Fruit fly (Drosophila melanogaster): Measurements from ENCODE around the gene Nrx-1.

The Nrx-1 gene

DNA sequence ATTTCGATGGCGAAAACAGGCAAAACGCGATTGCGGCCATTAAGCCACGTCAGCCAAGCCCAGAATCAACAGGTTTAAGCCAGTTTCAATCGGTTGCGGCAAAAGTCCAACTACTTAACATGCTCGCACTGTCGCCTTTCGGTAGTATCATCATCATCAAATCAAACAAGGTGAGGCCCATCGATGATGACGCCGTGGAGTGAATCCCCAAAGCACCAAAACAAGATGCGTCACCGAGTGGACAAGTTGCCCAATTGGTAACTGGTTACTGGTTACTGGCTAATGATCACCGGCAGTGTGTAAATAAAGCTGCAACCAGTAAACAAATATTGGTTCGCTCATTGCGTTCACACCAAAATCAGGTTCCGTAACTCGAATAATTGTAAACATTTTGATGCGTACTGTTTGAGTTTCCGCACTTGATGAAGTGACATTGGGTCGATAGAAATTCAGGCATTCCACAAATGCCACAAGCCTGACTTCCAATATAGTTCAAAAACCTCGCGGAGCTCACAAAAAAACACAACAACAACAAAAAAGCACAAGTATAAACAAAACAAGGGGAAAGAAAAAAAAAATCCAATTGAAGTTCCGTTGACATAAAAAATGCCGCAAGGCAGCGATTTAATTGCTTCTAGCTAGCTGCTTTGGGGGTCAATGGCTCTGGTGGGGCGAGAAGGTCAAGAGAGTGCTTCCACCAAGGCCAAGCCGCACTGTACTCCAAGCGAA, 56.2 kb downstream of the Nrx-1 start (continued):
- no peak for TF ChIP-seq bowl (GFP tag; IDR thresholded peaks at IDR 0.05)
- TF ChIP-seq Hand (GFP tag; optimal IDR thresholded peaks at IDR 0.05): no peak
- peak; percentile 38 for TF ChIP-seq CG2712 (tag; optimal IDR thresholded peaks at IDR 0.05)
- peak; percentile 70 for TF ChIP-seq eyg (GFP tag; optimal IDR thresholded peaks at IDR 0.05)
- peak; percentile 27 for TF ChIP-seq pho (GFP tag; optimal IDR thresholded peaks at IDR 0.05)
- no peak for TF ChIP-seq lov (optimal IDR thresholded peaks at IDR 0.05)
- no peak; the same call in 2 of the 3 replicates for TF ChIP-seq lov (GFP tag; IDR thresholded peaks at IDR 0.05)
- peak; percentile 84 for TF ChIP-seq CG17359 (tag; optimal IDR thresholded peaks at IDR 0.05)
- peak; percentile 58 for TF ChIP-seq cato (GFP tag; optimal IDR thresholded peaks at IDR 0.05; ENCODE audit: borderline replicate concordance)
- TF ChIP-seq Oaz (GFP tag; IDR thresholded peaks at IDR 0.05): no peak; the same call in 1 of the 2 replicates
- TF ChIP-seq CG18476 (GFP tag; optimal IDR thresholded peaks at IDR 0.05): peak; percentile 10
- no peak for TF ChIP-seq Ssrp (tag; optimal IDR thresholded peaks at IDR 0.05)
- TF ChIP-seq twi (tag; optimal IDR thresholded peaks at IDR 0.05): no peak
- TF ChIP-seq Camta (GFP tag; optimal IDR thresholded peaks at IDR 0.05): peak; percentile 54
- peak; percentile 3 for TF ChIP-seq CG9609 (GFP tag; optimal IDR thresholded peaks at IDR 0.05)
- no peak for TF ChIP-seq Chrac-16 (GFP tag; optimal IDR thresholded peaks at IDR 0.05)
- TF ChIP-seq CG11398 (GFP tag; optimal IDR thresholded peaks at IDR 0.05): peak; percentile 57
- TF ChIP-seq trem (tag; optimal IDR thresholded peaks at IDR 0.05): no peak
- TF ChIP-seq CG8089 (GFP tag; optimal IDR thresholded peaks at IDR 0.05): peak; percentile 60
- TF ChIP-seq CG14050 (GFP tag; IDR thresholded peaks at IDR 0.05): no peak
- no peak for TF ChIP-seq nom (GFP tag; optimal IDR thresholded peaks at IDR 0.05)
- TF ChIP-seq Vsx1 (GFP tag; optimal IDR thresholded peaks at IDR 0.05): peak; percentile 77
- peak; percentile 64 for TF ChIP-seq Sox102F (GFP tag; optimal IDR thresholded peaks at IDR 0.05)
- peak; percentile 30; the same call in 1 of the 3 replicates for TF ChIP-seq Dbx (GFP tag; IDR thresholded peaks at IDR 0.05)
- TF ChIP-seq z (GFP tag; IDR thresholded peaks at IDR 0.05): 0 out of 3 replicates have a peak, but pooled peaks have one; percentile 55
- peak; percentile 42; the same call in 1 of the 2 replicates for TF ChIP-seq HLH3B (GFP tag; IDR thresholded peaks at IDR 0.05)
- TF ChIP-seq crp (GFP tag; optimal IDR thresholded peaks at IDR 0.05): no peak
- TF ChIP-seq CG9215 (GFP tag; IDR thresholded peaks at IDR 0.05): no peak
- no peak; the same call in 1 of the 2 replicates for TF ChIP-seq E2f1 (GFP tag; IDR thresholded peaks at IDR 0.05)
- TF ChIP-seq lola (GFP tag; optimal IDR thresholded peaks at IDR 0.05): peak in 1 of 3 experiments; percentile 8
- TF ChIP-seq CG15601 (tag; optimal IDR thresholded peaks at IDR 0.05): peak; percentile 78
- TF ChIP-seq sens (GFP tag): peak; percentile 92
- peak; percentile 33 for TF ChIP-seq CG8924 (tag; optimal IDR thresholded peaks at IDR 0.05)
- peak; percentile 26 for TF ChIP-seq Sry-β (GFP tag; optimal IDR thresholded peaks at IDR 0.05)
- no peak for TF ChIP-seq fd102C (GFP tag; optimal IDR thresholded peaks at IDR 0.05)
- TF ChIP-seq Dip3 (GFP tag; optimal IDR thresholded peaks at IDR 0.05): no peak
- TF ChIP-seq CG3281 (GFP tag; optimal IDR thresholded peaks at IDR 0.05): peak; percentile 38
- peak; percentile 38 for TF ChIP-seq Dad (GFP tag; optimal IDR thresholded peaks at IDR 0.05)
- no peak for TF ChIP-seq Adf1 (GFP tag; IDR thresholded peaks at IDR 0.05)
- peak; percentile 45 for TF ChIP-seq CG6683 (GFP tag; optimal IDR thresholded peaks at IDR 0.05)
- peak; percentile 59 for TF ChIP-seq CG17385 (GFP tag; optimal IDR thresholded peaks at IDR 0.05)
- peak; percentile 72 for TF ChIP-seq CG6813 (GFP tag; optimal IDR thresholded peaks at IDR 0.05)
- no peak for TF ChIP-seq Stat92E (GFP tag; optimal IDR thresholded peaks at IDR 0.05)
- TF ChIP-seq crol (GFP tag; IDR thresholded peaks at IDR 0.05): no peak
- TF ChIP-seq abd-A (tag; optimal IDR thresholded peaks at IDR 0.05): peak; percentile 38
- TF ChIP-seq zfh1 (GFP tag; IDR thresholded peaks at IDR 0.05): peak; percentile 41; the same call in 2 of the 3 replicates
- 0 out of 2 replicates have a peak, but pooled peaks have one; percentile 19 for TF ChIP-seq CG11247 (GFP tag; IDR thresholded peaks at IDR 0.05)
- TF ChIP-seq CG2116 (GFP tag; optimal IDR thresholded peaks at IDR 0.05): peak; percentile 39

All from whole organism, embryonic.